Worm (Caenorhabditis elegans): Measurements from ENCODE around the gene tyr-2.

The tyr-2 gene

ce11 chrIII:13710666-13711065 lies 33.4 kb upstream of the tyr-2 start (continued):
- no peak for TF ChIP-seq let-607 (tag; optimal IDR thresholded peaks at IDR 0.05)

- TF ChIP-seq snpc-1.3 (tag; optimal IDR thresholded peaks at IDR 0.05; ENCODE audit: insufficient read depth) (no peak), hmg-1.2 (GFP tag; IDR thresholded peaks at IDR 0.05) (peak; percentile 84), zfh-2 (GFP tag; conservative IDR thresholded peaks at IDR 0.05) (peak; percentile 91), aptf-2 (GFP tag; conservative IDR thresholded peaks at IDR 0.05) (no peak), dox-1 (GFP tag; IDR thresholded peaks at IDR 0.05) (0 out of 2 replicates have a peak, but pooled peaks have one; percentile 39), nhr-80 (tag; optimal IDR thresholded peaks at IDR 0.05) (peak; percentile 20), fkh-3 (tag; optimal IDR thresholded peaks at IDR 0.05) (no peak), pbrm-1 (GFP tag; IDR thresholded peaks at IDR 0.05) (0 out of 2 replicates have a peak, but pooled peaks have one; percentile 28), egrh-3 (GFP tag; IDR thresholded peaks at IDR 0.05) (0 out of 2 replicates have a peak, but pooled peaks have one; percentile 19)
Measured at ce11 chrIII:13712854-13713293, 31.1 kb upstream of the tyr-2 start.

ce11 chrIII:13713807-13714206 lies 30.2 kb upstream of the tyr-2 start:
- TF ChIP-seq zfh-2 (GFP tag; conservative IDR thresholded peaks at IDR 0.05) (peak; percentile 65), mcd-1 (GFP tag; IDR thresholded peaks at IDR 0.05) (no peak)

ce11 chrIII:13714950-13715349 lies 29.1 kb upstream of the tyr-2 start:
- TF ChIP-seq zim-3 (tag; optimal IDR thresholded peaks at IDR 0.05) (no peak), F37B4.10 (GFP tag; IDR thresholded peaks at IDR 0.05) (no peak), hrde-1 (tag; optimal IDR thresholded peaks at IDR 0.05; ENCODE audit: borderline replicate concordance) (no peak), akir-1 (GFP tag; optimal IDR thresholded peaks at IDR 0.05) (no peak), Y53G8AR.9 (GFP tag; conservative IDR thresholded peaks at IDR 0.05) (no peak), F39B2.1 (GFP tag; IDR thresholded peaks at IDR 0.05) (no peak), ceh-100 (GFP tag; IDR thresholded peaks at IDR 0.05) (no peak), Y53F4B.3 (GFP tag; IDR thresholded peaks at IDR 0.05) (no peak), lir-1 (GFP tag; conservative IDR thresholded peaks at IDR 0.05) (no peak), ama-1 (optimal IDR thresholded peaks at IDR 0.05) (no peak), ama-1 (GFP tag; optimal IDR thresholded peaks at IDR 0.05) (no peak), B0336.3 (GFP tag; IDR thresholded peaks at IDR 0.05) (no peak), nfyb-1 (GFP tag; IDR thresholded peaks at IDR 0.05) (no peak), dox-1 (GFP tag; IDR thresholded peaks at IDR 0.05) (peak; percentile 21; the same call in 1 of the 2 replicates), nfya-2 (GFP tag; IDR thresholded peaks at IDR 0.05) (no peak), Y56A3A.18 (GFP tag; IDR thresholded peaks at IDR 0.05) (no peak), ceh-91 (GFP tag; IDR thresholded peaks at IDR 0.05) (peak; percentile 38; the same call in 1 of the 2 replicates), madf-8 (GFP tag; conservative IDR thresholded peaks at IDR 0.05) (peak; percentile 52), F33H1.4 (GFP tag; IDR thresholded peaks at IDR 0.05) (peak; percentile 86), F22D6.2 (tag; optimal IDR thresholded peaks at IDR 0.05) (no peak), xnd-1 (tag; optimal IDR thresholded peaks at IDR 0.05) (peak; percentile 53), dpl-1 (GFP tag; optimal IDR thresholded peaks at IDR 0.05) (no peak), hlh-26 (GFP tag; conservative IDR thresholded peaks at IDR 0.05) (no peak), snpc-1.3 (tag; optimal IDR thresholded peaks at IDR 0.05; ENCODE audit: insufficient read depth) (no peak), lin-26 (GFP tag; IDR thresholded peaks at IDR 0.05) (no peak), lin-40 (tag; optimal IDR thresholded peaks at IDR 0.05) (no peak), madf-6 (GFP tag; IDR thresholded peaks at IDR 0.05) (peak; percentile 64), lin-54 (GFP tag; optimal IDR thresholded peaks at IDR 0.05) (peak; percentile 22), lsl-1 (GFP tag; optimal IDR thresholded peaks at IDR 0.05) (peak; percentile 95), B0035.1 (tag; optimal IDR thresholded peaks at IDR 0.05) (no peak), F57A8.1 (GFP tag; optimal IDR thresholded peaks at IDR 0.05) (no peak), tbx-9 (tag; optimal IDR thresholded peaks at IDR 0.05; ENCODE audit: borderline replicate concordance) (no peak), D2030.7 (GFP tag; IDR thresholded peaks at IDR 0.05) (peak; percentile 73)

Data from whole organism, young adult.